Worm (Caenorhabditis elegans): ENCODE data around the gene poml-1.

DNA sequence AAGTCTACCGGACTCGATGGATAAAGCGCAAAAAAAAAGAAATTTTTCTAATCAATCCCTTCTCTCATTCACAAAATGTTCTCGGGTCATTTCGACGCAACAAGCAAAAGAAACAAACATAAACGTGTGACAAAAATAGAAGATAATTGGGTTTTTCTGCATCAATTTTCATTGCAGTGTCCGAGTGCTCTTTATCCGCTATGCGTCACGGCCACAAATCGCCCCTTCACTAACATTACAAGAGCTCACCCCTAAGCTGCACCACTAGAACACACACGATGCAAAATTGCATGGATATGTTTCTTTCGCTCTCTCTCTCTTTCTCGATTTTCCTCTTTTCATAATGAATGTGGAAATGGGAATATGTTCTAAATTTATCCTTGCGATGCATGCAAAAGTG, 26.6 kb downstream of the poml-1 start:
- TF ChIP-seq daf-12 (tag; optimal IDR thresholded peaks at IDR 0.05) (no peak), elt-3 (tag; optimal IDR thresholded peaks at IDR 0.05) (no peak), fos-1 (tag; optimal IDR thresholded peaks at IDR 0.05) (no peak), unc-62 (GFP tag; optimal IDR thresholded peaks at IDR 0.05) (no peak), unc-39 (tag; optimal IDR thresholded peaks at IDR 0.05) (no peak), ceh-16 (tag; optimal IDR thresholded peaks at IDR 0.05) (no peak), elt-1 (tag; optimal IDR thresholded peaks at IDR 0.05) (no peak), zag-1 (tag; optimal IDR thresholded peaks at IDR 0.05) (no peak), ztf-4 (tag; optimal IDR thresholded peaks at IDR 0.05) (no peak)

All from whole organism, L3 larva.